Fruit fly (Drosophila melanogaster) whole organism, embryonic: ENCODE measurements around the gene lilli.

Experiments used
- C15 ChIP-seq: fragments of 200-800 bp; sonication (Bioruptor generic); IDR thresholded peaks from 3 replicates; pipeline ENCODE4 v1.3.6; 2022; ENCODE audit warnings: missing biosample characterization, missing genetic modification characterization
- CG10274 ChIP-seq: fragments of 200-800 bp; sonication (Bioruptor generic); optimal IDR thresholded peaks from 3 replicates; lab custom pipeline; 2017; ENCODE audit warnings: missing biosample characterization, mild to moderate bottlenecking, missing genetic modification characterization
- CG14667 ChIP-seq: fragments of 200-800 bp; sonication (Bioruptor generic); IDR thresholded peaks from 2 replicates; pipeline ENCODE4 v1.3.6; 2022; ENCODE audit warnings: missing biosample characterization, missing genetic modification characterization
- CG15479 ChIP-seq: fragments of 200-800 bp; sonication (Bioruptor generic); optimal IDR thresholded peaks from 3 replicates; lab custom pipeline; 2019; ENCODE audit warnings: missing biosample characterization, mild to moderate bottlenecking, missing genetic modification characterization, moderate library complexity
- CG17912 ChIP-seq: fragments of 200-800 bp; sonication (Bioruptor generic); optimal IDR thresholded peaks from 2 replicates; lab custom pipeline; 2018; ENCODE audit warnings: missing biosample characterization, mild to moderate bottlenecking, missing genetic modification characterization
- CG2199 ChIP-seq: fragments of 200-800 bp; sonication (Bioruptor generic); IDR thresholded peaks from 3 replicates; pipeline ENCODE4 v1.3.6; 2022; ENCODE audit warnings: missing biosample characterization, missing genetic modification characterization
- CG2678 ChIP-seq: fragments of 200-800 bp; sonication (Bioruptor generic); optimal IDR thresholded peaks from 3 replicates; lab custom pipeline; 2019; ENCODE audit warnings: missing biosample characterization, mild to moderate bottlenecking, missing genetic modification characterization, moderate library complexity
- CG3847 ChIP-seq: fragments of 200-800 bp; sonication (Bioruptor generic); IDR thresholded peaks from 2 replicates; pipeline ENCODE4 v1.3.6; 2022; ENCODE audit warnings: missing biosample characterization, missing genetic modification characterization
- CG42726 ChIP-seq: fragments of 200-800 bp; sonication (Bioruptor generic); IDR thresholded peaks from 2 replicates; pipeline ENCODE4 v1.3.6; 2022; ENCODE audit warnings: missing biosample characterization, missing genetic modification characterization; ENCODE audit not compliant: partially characterized antibody
- CG6272 ChIP-seq: fragments of 200-800 bp; sonication (Bioruptor generic); IDR thresholded peaks from 2 replicates; pipeline ENCODE4 v1.3.6; 2022; ENCODE audit warnings: missing biosample characterization, missing genetic modification characterization
- CG6654 ChIP-seq: fragments of 200-800 bp; sonication (Bioruptor generic); optimal IDR thresholded peaks from 2 replicates; lab custom pipeline; 2017; ENCODE audit warnings: missing biosample characterization, mild to moderate bottlenecking, missing genetic modification characterization
- CG7357 ChIP-seq: fragments of 200-800 bp; sonication (Bioruptor generic); IDR thresholded peaks from 3 replicates; pipeline ENCODE4 v1.3.6; 2022; ENCODE audit warnings: missing biosample characterization, missing genetic modification characterization
- CG7839 ChIP-seq: fragments of 200-800 bp; sonication (Bioruptor generic); optimal IDR thresholded peaks from 3 replicates; lab custom pipeline; 2018; ENCODE audit warnings: missing biosample characterization, mild to moderate bottlenecking, missing genetic modification characterization, moderate library complexity
- CG8944 ChIP-seq: fragments of 200-800 bp; sonication (Bioruptor generic); optimal IDR thresholded peaks from 3 replicates; lab custom pipeline; 2016; ENCODE audit warnings: missing biosample characterization, missing genetic modification characterization
- CG9876 ChIP-seq: fragments of 200-800 bp; sonication (Bioruptor generic); optimal IDR thresholded peaks from 2 replicates; lab custom pipeline; 2016; ENCODE audit warnings: missing biosample characterization, missing genetic modification characterization
- Dad ChIP-seq: fragments of 200-800 bp; sonication (Bioruptor generic); optimal IDR thresholded peaks from 3 replicates; lab custom pipeline; 2016; ENCODE audit warnings: missing biosample characterization, missing genetic modification characterization
- GATAe ChIP-seq: fragments of 200-800 bp; sonication (Bioruptor generic); conservative IDR thresholded peaks from 2 replicates; pipeline ENCODE4 v1.3.6; 2022; ENCODE audit warnings: missing biosample characterization, missing genetic modification characterization
- H2.0 ChIP-seq: fragments of 200-800 bp; sonication (Bioruptor generic); IDR thresholded peaks from 2 replicates; pipeline ENCODE4 v1.3.6; 2022; ENCODE audit warnings: missing biosample characterization, missing genetic modification characterization
- HLH3B ChIP-seq: fragments of 200-800 bp; sonication (Bioruptor generic); IDR thresholded peaks from 2 replicates; pipeline ENCODE4 v1.3.6; 2022; ENCODE audit warnings: missing biosample characterization, missing genetic modification characterization
- Hsf ChIP-seq: fragments of 200-800 bp; sonication (Bioruptor generic); optimal IDR thresholded peaks from 3 replicates; lab custom pipeline; 2016; ENCODE audit warnings: missing biosample characterization, missing genetic modification characterization
- MBD-R2 ChIP-seq: fragments of 200-800 bp; sonication (Bioruptor generic); IDR thresholded peaks from 2 replicates; pipeline ENCODE4 v1.3.6; 2022; ENCODE audit warnings: missing biosample characterization, missing genetic modification characterization
- Mrtf ChIP-seq: fragments of 200-800 bp; sonication (Bioruptor generic); IDR thresholded peaks from 3 replicates; pipeline ENCODE4 v1.3.6; 2022; ENCODE audit warnings: missing biosample characterization, missing genetic modification characterization
- Nf-YB ChIP-seq: fragments of 200-800 bp; sonication (Bioruptor generic); optimal IDR thresholded peaks from 3 replicates; lab custom pipeline; 2019; ENCODE audit warnings: missing biosample characterization, mild to moderate bottlenecking, missing genetic modification characterization, moderate library complexity
- Optix ChIP-seq: fragments of 200-800 bp; sonication (Bioruptor generic); IDR thresholded peaks from 3 replicates; pipeline ENCODE4 v1.3.6; 2022; ENCODE audit warnings: missing biosample characterization, missing genetic modification characterization
- Rfx ChIP-seq: fragments of 200-800 bp; sonication (Bioruptor generic); IDR thresholded peaks from 2 replicates; pipeline ENCODE4 v1.3.6; 2022; ENCODE audit warnings: missing biosample characterization, missing genetic modification characterization
- Spps ChIP-seq: fragments of 200-800 bp; sonication (Bioruptor generic); optimal IDR thresholded peaks from 2 replicates; lab custom pipeline; 2018; ENCODE audit warnings: missing biosample characterization, mild to moderate bottlenecking, missing genetic modification characterization
- Sry-δ ChIP-seq: fragments of 200-800 bp; sonication (Bioruptor generic); optimal IDR thresholded peaks from 2 replicates; lab custom pipeline; 2016; ENCODE audit warnings: missing biosample characterization, missing genetic modification characterization
- Trl ChIP-seq, 3 experiments: fragments of >200 bp in 2 of 3; fragments of 200-800 bp in 1 of 3; sonication (Bioruptor generic) in 1 of 3; optimal IDR thresholded peaks; 2 replicates in 1 of 3; 3 replicates in 2 of 3; lab custom pipeline; 2016 to 2017; ENCODE audit warnings: missing biosample characterization in 1 of 3, missing genetic modification characterization in 1 of 3
- Xbp1 ChIP-seq: fragments of 200-800 bp; sonication (Bioruptor generic); optimal IDR thresholded peaks from 3 replicates; lab custom pipeline; 2016; ENCODE audit warnings: missing biosample characterization, mild to moderate bottlenecking, missing genetic modification characterization
- YL-1 ChIP-seq: fragments of 200-800 bp; sonication (Bioruptor generic); optimal IDR thresholded peaks from 3 replicates; lab custom pipeline; 2017; ENCODE audit warnings: missing biosample characterization, mild to moderate bottlenecking, missing genetic modification characterization
- ac ChIP-seq: fragments of 200-800 bp; sonication (Bioruptor generic); optimal IDR thresholded peaks from 3 replicates; lab custom pipeline; 2017; ENCODE audit warnings: missing biosample characterization, mild to moderate bottlenecking, missing genetic modification characterization
- ara ChIP-seq: fragments of 200-800 bp; sonication (Bioruptor generic); IDR thresholded peaks from 2 replicates; pipeline ENCODE4 v1.3.6; 2022; ENCODE audit warnings: missing biosample characterization, missing genetic modification characterization
- btn ChIP-seq: fragments of 200-800 bp; sonication (Bioruptor generic); optimal IDR thresholded peaks from 2 replicates; lab custom pipeline; 2016; ENCODE audit warnings: missing biosample characterization, missing genetic modification characterization
- chm ChIP-seq: fragments of 200-800 bp; sonication (Bioruptor generic); IDR thresholded peaks from 2 replicates; pipeline ENCODE4 v1.3.6; 2022; ENCODE audit warnings: missing biosample characterization, missing genetic modification characterization
- dan ChIP-seq: fragments of 200-800 bp; sonication (Bioruptor generic); IDR thresholded peaks from 2 replicates; pipeline ENCODE4 v1.3.6; 2022; ENCODE audit warnings: missing biosample characterization, missing genetic modification characterization
- danr ChIP-seq: fragments of 200-800 bp; sonication (Bioruptor generic); IDR thresholded peaks from 2 replicates; pipeline ENCODE4 v1.3.6; 2022; ENCODE audit warnings: missing biosample characterization, missing genetic modification characterization
- dimm ChIP-seq: fragments of 200-800 bp; sonication (Bioruptor generic); IDR thresholded peaks from 2 replicates; pipeline ENCODE4 v1.3.6; 2022; ENCODE audit warnings: missing biosample characterization, missing genetic modification characterization
- grn ChIP-seq: fragments of 200-800 bp; sonication (Bioruptor generic); optimal IDR thresholded peaks from 3 replicates; lab custom pipeline; 2017; ENCODE audit warnings: missing biosample characterization, missing genetic modification characterization
- hb ChIP-seq: fragments of 200-800 bp; sonication (Bioruptor generic); IDR thresholded peaks from 3 replicates; pipeline ENCODE4 v1.3.6; 2022; ENCODE audit warnings: missing biosample characterization, missing genetic modification characterization; ENCODE audit not compliant: partially characterized antibody
- hbn ChIP-seq: fragments of 200-800 bp; sonication (Bioruptor generic); IDR thresholded peaks from 2 replicates; pipeline ENCODE4 v1.3.6; 2022; ENCODE audit warnings: missing biosample characterization, missing genetic modification characterization; ENCODE audit not compliant: partially characterized antibody
- maf-S ChIP-seq: fragments of 200-800 bp; sonication (Bioruptor generic); optimal IDR thresholded peaks from 2 replicates; lab custom pipeline; 2016; ENCODE audit warnings: missing biosample characterization, missing genetic modification characterization
- odd ChIP-seq: fragments of 200-800 bp; sonication (Bioruptor generic); optimal IDR thresholded peaks from 2 replicates; lab custom pipeline; 2017; ENCODE audit warnings: missing biosample characterization, mild to moderate bottlenecking, missing genetic modification characterization
- pb ChIP-seq: fragments of 200-800 bp; sonication (Bioruptor generic); optimal IDR thresholded peaks from 3 replicates; lab custom pipeline; 2016; ENCODE audit warnings: missing biosample characterization, missing genetic modification characterization
- peb ChIP-seq: fragments of 200-800 bp; sonication (Bioruptor generic); IDR thresholded peaks from 2 replicates; pipeline ENCODE4 v1.3.6; 2022; ENCODE audit warnings: missing biosample characterization, missing genetic modification characterization
- rib ChIP-seq: fragments of 200-800 bp; sonication (Bioruptor generic); IDR thresholded peaks from 2 replicates; pipeline ENCODE4 v1.3.6; 2022; ENCODE audit warnings: missing biosample characterization, missing genetic modification characterization
- run ChIP-seq: fragments of 200-800 bp; sonication (Bioruptor generic); optimal IDR thresholded peaks from 3 replicates; lab custom pipeline; 2018; ENCODE audit warnings: missing biosample characterization, mild to moderate bottlenecking, missing genetic modification characterization
- schlank ChIP-seq: fragments of 200-800 bp; sonication (Bioruptor generic); optimal IDR thresholded peaks from 2 replicates; lab custom pipeline; 2018; ENCODE audit warnings: missing biosample characterization, mild to moderate bottlenecking, missing genetic modification characterization
- sqz ChIP-seq: fragments of 200-800 bp; sonication (Bioruptor generic); optimal IDR thresholded peaks from 3 replicates; lab custom pipeline; 2018; ENCODE audit warnings: missing biosample characterization, mild to moderate bottlenecking, missing genetic modification characterization
- stc ChIP-seq: fragments of 200-800 bp; sonication (Bioruptor generic); IDR thresholded peaks from 2 replicates; pipeline ENCODE4 v1.3.6; 2022; ENCODE audit warnings: missing biosample characterization, missing genetic modification characterization
- trh ChIP-seq: fragments of 200-800 bp; sonication (Bioruptor generic); optimal IDR thresholded peaks from 2 replicates; lab custom pipeline; 2016; ENCODE audit warnings: missing biosample characterization, missing genetic modification characterization
- z ChIP-seq: fragments of 200-800 bp; sonication (Bioruptor generic); IDR thresholded peaks from 3 replicates; pipeline ENCODE4 v1.3.6; 2022; ENCODE audit warnings: missing biosample characterization, missing genetic modification characterization
- zfh2 ChIP-seq: fragments of 200-800 bp; sonication (Bioruptor generic); optimal IDR thresholded peaks from 2 replicates; lab custom pipeline; 2016; ENCODE audit warnings: missing biosample characterization, missing genetic modification characterization

The lilli gene

DNA sequence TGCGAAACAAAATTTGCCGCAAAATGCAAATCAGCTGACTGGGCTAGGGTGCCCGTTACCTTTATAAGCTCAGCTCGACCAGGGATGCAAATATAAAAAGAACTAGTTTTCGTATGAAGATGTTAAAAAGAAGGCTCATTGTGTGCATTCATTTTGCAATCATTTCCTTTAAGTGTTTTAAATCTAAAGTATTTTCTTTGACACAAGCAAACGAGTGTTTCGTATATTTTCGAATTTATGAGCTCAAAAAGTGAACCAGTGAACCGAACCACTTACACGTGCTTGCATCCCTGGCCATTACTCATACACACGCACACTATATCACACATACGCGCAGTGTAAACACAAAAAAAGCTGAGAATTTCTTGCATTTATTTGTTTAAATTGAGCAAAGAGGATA, 7.5 kb upstream of the lilli start, which contains the start of the genes Prx6a and Sbat (continued):
- TF ChIP-seq hbn (GFP tag; lab: Robert Waterston, UW): 0 out of 2 replicates have a peak, but pooled peaks have one; percentile 15
- TF ChIP-seq stc (GFP tag; lab: Robert Waterston, UW): peak; percentile 45; the same call in 1 of the 2 replicates
- peak; percentile 63 for TF ChIP-seq CG9876 (GFP tag; lab: Kevin White, UChicago)
- TF ChIP-seq CG10274: peak; percentile 40
- no peak for TF ChIP-seq CG2199
- TF ChIP-seq HLH3B (GFP tag; lab: Robert Waterston, UW): peak; percentile 63; the same call in 1 of the 2 replicates
- TF ChIP-seq CG7839 (tag; lab: Kevin White, UChicago): peak; percentile 70
- peak; percentile 85 for TF ChIP-seq zfh2
- TF ChIP-seq grn (GFP tag; lab: Kevin White, UChicago): no peak
- no peak for TF ChIP-seq dimm (GFP tag; lab: Robert Waterston, UW)
- no peak for TF ChIP-seq dan (GFP tag; lab: Robert Waterston, UW)
- no peak for TF ChIP-seq peb (GFP tag; lab: Robert Waterston, UW)
- 0 out of 2 replicates have a peak, but pooled peaks have one; percentile 17 for TF ChIP-seq danr (GFP tag; lab: Robert Waterston, UW)
- TF ChIP-seq trh (GFP tag; lab: Kevin White, UChicago): peak; percentile 66
- no peak for TF ChIP-seq C15
- TF ChIP-seq YL-1 (GFP tag; lab: Kevin White, UChicago): no peak
- peak; percentile 56 for TF ChIP-seq CG6272 (GFP tag; lab: Robert Waterston, UW)
- TF ChIP-seq rib (GFP tag; lab: Robert Waterston, UW): no peak
- no peak; the same call in 1 of the 2 replicates for TF ChIP-seq GATAe
- TF ChIP-seq schlank (tag; lab: Kevin White, UChicago): peak; percentile 65
- no peak for TF ChIP-seq btn (GFP tag; lab: Kevin White, UChicago)
- TF ChIP-seq CG8944: peak; percentile 65
- peak; percentile 54; the same call in 1 of the 3 replicates for TF ChIP-seq CG7357 (GFP tag; lab: Robert Waterston, UW)
- no peak for TF ChIP-seq CG14667 (GFP tag; lab: Robert Waterston, UW)
- no peak for TF ChIP-seq chm
- peak; percentile 33 for TF ChIP-seq odd (GFP tag; lab: Kevin White, UChicago)
- TF ChIP-seq Trl (optimal IDR thresholded peaks at IDR 0.05; lab: Kevin White, UChicago): no peak
- TF ChIP-seq Trl (GFP tag; optimal IDR thresholded peaks at IDR 0.05; lab: Kevin White, UChicago): peak; percentile 83
- no peak for TF ChIP-seq CG42726
- peak; percentile 79 for TF ChIP-seq Xbp1
- no peak for TF ChIP-seq CG17912 (GFP tag; lab: Kevin White, UChicago)
- TF ChIP-seq Rfx (GFP tag; lab: Robert Waterston, UW): peak; percentile 82
- peak; percentile 81 for TF ChIP-seq CG2678 (tag; lab: Kevin White, UChicago)
- peak; percentile 71 for TF ChIP-seq CG3847 (GFP tag; lab: Robert Waterston, UW)
- TF ChIP-seq Dad (GFP tag; lab: Kevin White, UChicago): peak; percentile 64
- TF ChIP-seq maf-S (GFP tag; lab: Kevin White, UChicago): peak; percentile 54
- TF ChIP-seq CG15479 (GFP tag; lab: Kevin White, UChicago): no peak
- TF ChIP-seq run (tag; lab: Kevin White, UChicago): peak; percentile 46
- peak; percentile 75 for TF ChIP-seq Hsf (GFP tag; lab: Kevin White, UChicago)
- peak; percentile 29 for TF ChIP-seq sqz (GFP tag; lab: Kevin White, UChicago)
- TF ChIP-seq CG6654 (GFP tag; lab: Kevin White, UChicago): no peak
- TF ChIP-seq z (GFP tag; lab: Robert Waterston, UW): no peak
- peak; percentile 92 for TF ChIP-seq MBD-R2
- peak; percentile 43; the same call in 1 of the 2 replicates for TF ChIP-seq H2.0 (GFP tag; lab: Robert Waterston, UW)
- TF ChIP-seq Optix (GFP tag; lab: Robert Waterston, UW): peak; percentile 53; the same call in 2 of the 3 replicates
- peak; percentile 52 for TF ChIP-seq Sry-δ (GFP tag; lab: Kevin White, UChicago)
- TF ChIP-seq hb: no peak
- TF ChIP-seq pb (GFP tag; lab: Kevin White, UChicago): peak; percentile 44
- no peak for TF ChIP-seq ara
- peak; percentile 36; the same call in 1 of the 3 replicates for TF ChIP-seq Mrtf
- peak; percentile 38 for TF ChIP-seq Spps
- peak; percentile 30 for TF ChIP-seq Nf-YB (GFP tag; lab: Kevin White, UChicago)
- no peak for TF ChIP-seq ac (GFP tag; lab: Kevin White, UChicago)
